Fruit fly (Drosophila melanogaster): ENCODE measurements around the gene CG12576.

CG12576 gene

dm6 chrX:22479207-22479820 lies 2.8 kb downstream of the CG12576 start (continued):
- no peak for TF ChIP-seq vvl (GFP tag; IDR thresholded peaks at IDR 0.05)
- TF ChIP-seq CG31441 (GFP tag; IDR thresholded peaks at IDR 0.05): peak; percentile 28; the same call in 1 of the 2 replicates
- TF ChIP-seq CG1529 (GFP tag; optimal IDR thresholded peaks at IDR 0.05): peak; percentile 10
- TF ChIP-seq CG7963 (GFP tag; IDR thresholded peaks at IDR 0.05; ENCODE audit: partially characterized antibody): no peak
- no peak for TF ChIP-seq ken (GFP tag; IDR thresholded peaks at IDR 0.05)
- no peak for TF ChIP-seq exex (tag; optimal IDR thresholded peaks at IDR 0.05)
- no peak for TF ChIP-seq da (GFP tag; optimal IDR thresholded peaks at IDR 0.05)
- no peak for TF ChIP-seq CG3847 (GFP tag; IDR thresholded peaks at IDR 0.05)
- peak in 1 of 2 experiments; percentile 9 for TF ChIP-seq dpn (GFP tag; optimal IDR thresholded peaks at IDR 0.05)
- TF ChIP-seq CG9727 (GFP tag; optimal IDR thresholded peaks at IDR 0.05): no peak
- no peak for TF ChIP-seq slp2 (GFP tag; optimal IDR thresholded peaks at IDR 0.05)
- no peak for TF ChIP-seq CG32532 (GFP tag; IDR thresholded peaks at IDR 0.05)
- TF ChIP-seq CG17829 (tag; optimal IDR thresholded peaks at IDR 0.05): no peak
- TF ChIP-seq CG10321 (GFP tag; IDR thresholded peaks at IDR 0.05): no peak
- no peak for TF ChIP-seq CG17328 (GFP tag; IDR thresholded peaks at IDR 0.05)
- no peak for TF ChIP-seq CG16863 (GFP tag; optimal IDR thresholded peaks at IDR 0.05)
- TF ChIP-seq CG13296 (GFP tag; optimal IDR thresholded peaks at IDR 0.05): no peak
- TF ChIP-seq Ssrp (tag; optimal IDR thresholded peaks at IDR 0.05): no peak
- TF ChIP-seq lab (GFP tag; optimal IDR thresholded peaks at IDR 0.05): no peak
- TF ChIP-seq CG2202 (tag; optimal IDR thresholded peaks at IDR 0.05): no peak
- peak; percentile 5 for TF ChIP-seq CG6254 (GFP tag; optimal IDR thresholded peaks at IDR 0.05)
- TF ChIP-seq Doc2 (GFP tag; IDR thresholded peaks at IDR 0.05): no peak
- no peak for TF ChIP-seq CG12219 (GFP tag; optimal IDR thresholded peaks at IDR 0.05)
- no peak for TF ChIP-seq CrebB (tag; optimal IDR thresholded peaks at IDR 0.05)
- TF ChIP-seq hb (GFP tag; IDR thresholded peaks at IDR 0.05; ENCODE audit: partially characterized antibody): no peak
- TF ChIP-seq HLH3B (GFP tag; IDR thresholded peaks at IDR 0.05): no peak
- TF ChIP-seq CG9437 (GFP tag; optimal IDR thresholded peaks at IDR 0.05): peak; percentile 19
- TF ChIP-seq gem (tag; optimal IDR thresholded peaks at IDR 0.05): peak; percentile 52
- TF ChIP-seq ERR (GFP tag; optimal IDR thresholded peaks at IDR 0.05): no peak
- no peak for TF ChIP-seq nerfin-1 (tag; optimal IDR thresholded peaks at IDR 0.05)
- no peak for TF ChIP-seq dm (GFP tag; optimal IDR thresholded peaks at IDR 0.05)
- TF ChIP-seq Fer2 (tag; optimal IDR thresholded peaks at IDR 0.05): no peak
- TF ChIP-seq chif (GFP tag; optimal IDR thresholded peaks at IDR 0.05): no peak
- TF ChIP-seq CG32772 (GFP tag; IDR thresholded peaks at IDR 0.05): no peak
- no peak for TF ChIP-seq CG10654 (GFP tag; optimal IDR thresholded peaks at IDR 0.05)
- no peak for TF ChIP-seq cad (GFP tag; optimal IDR thresholded peaks at IDR 0.05)
- TF ChIP-seq sens (GFP tag): peak; percentile 20
- TF ChIP-seq PHDP (tag; optimal IDR thresholded peaks at IDR 0.05): no peak
- no peak for TF ChIP-seq her (GFP tag; optimal IDR thresholded peaks at IDR 0.05)
- TF ChIP-seq CG7745 (tag; optimal IDR thresholded peaks at IDR 0.05): no peak
- no peak for TF ChIP-seq NC2α (GFP tag; optimal IDR thresholded peaks at IDR 0.05)
- no peak for TF ChIP-seq ap (GFP tag; IDR thresholded peaks at IDR 0.05)
- no peak for TF ChIP-seq CG1792 (GFP tag; optimal IDR thresholded peaks at IDR 0.05)
- no peak for TF ChIP-seq emc (GFP tag; optimal IDR thresholded peaks at IDR 0.05)
- peak; percentile 55; the same call in 1 of the 3 replicates for TF ChIP-seq CG17361 (GFP tag; IDR thresholded peaks at IDR 0.05)
- no peak for TF ChIP-seq pan (optimal IDR thresholded peaks at IDR 0.05)
- TF ChIP-seq pan (GFP tag; optimal IDR thresholded peaks at IDR 0.05 in 1 of 2, IDR thresholded peaks at IDR 0.05 in 1 of 2): no peak
- TF ChIP-seq Ptx1 (GFP tag; IDR thresholded peaks at IDR 0.05): 0 out of 2 replicates have a peak, but pooled peaks have one; percentile 29
- no peak for TF ChIP-seq bigmax (GFP tag; optimal IDR thresholded peaks at IDR 0.05)
- TF ChIP-seq CG3065 (GFP tag; optimal IDR thresholded peaks at IDR 0.05): no peak
- no peak for TF ChIP-seq CG11695 (GFP tag; IDR thresholded peaks at IDR 0.05)
- TF ChIP-seq Med (GFP tag): peak; percentile 77

All from whole organism, embryonic.